In the genomic region with DNA sequence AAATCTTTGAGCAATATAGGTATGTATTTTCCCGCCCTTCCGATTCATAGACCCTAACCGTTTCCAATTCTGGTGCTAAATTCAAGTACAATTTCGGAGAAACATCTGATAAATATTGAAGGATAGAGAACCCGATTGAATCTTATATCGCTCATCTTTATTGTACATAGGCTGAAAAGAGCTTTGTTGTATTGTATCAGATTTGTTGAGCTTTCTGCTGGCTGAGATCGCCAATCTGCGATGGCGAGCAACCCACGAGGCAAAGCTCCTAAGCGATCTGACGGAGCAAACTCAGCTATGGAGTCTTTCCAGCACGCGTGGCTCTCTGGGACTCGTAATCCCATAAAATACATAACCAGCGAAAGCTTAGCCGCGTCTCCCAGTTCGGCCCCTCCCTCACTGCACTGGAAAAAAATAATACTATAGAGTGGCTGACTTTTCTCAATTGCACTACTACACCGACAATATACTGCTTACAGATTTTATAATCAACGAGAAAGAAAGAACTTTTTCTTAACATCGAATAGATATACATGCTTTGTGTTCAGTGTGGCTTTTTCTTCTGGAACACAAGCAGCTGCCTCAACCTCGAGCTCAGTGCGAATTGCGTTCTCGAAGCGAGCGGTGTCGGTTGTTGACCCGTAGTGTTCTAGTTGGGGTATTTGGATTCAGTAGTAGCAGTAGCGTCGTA, we compare ENCODE assay signal across 1 fruit fly cellular context.
TF ChIP-seq lines count a peak whose summit lies in the region.

No protein-coding gene starts in this region.

TF ChIP-seq in whole organism, embryonic, 481 proteins besides CTCF, POLR2A, EP300 and RAD21 (continued from another document and continues in another):
- TF ChIP-seq lov (optimal IDR thresholded peaks at IDR 0.05; lab: Kevin White, UChicago) (no peak), lov (GFP tag; IDR thresholded peaks at IDR 0.05; lab: Robert Waterston, UW) (no peak), CG17829 (tag; optimal IDR thresholded peaks at IDR 0.05; lab: Kevin White, UChicago) (peak; percentile 73), CG13296 (GFP tag; optimal IDR thresholded peaks at IDR 0.05; lab: Kevin White, UChicago) (peak; percentile 72), MBD-R2 (GFP tag; IDR thresholded peaks at IDR 0.05; lab: Robert Waterston, UW) (peak; percentile 81), CG11093 (GFP tag; IDR thresholded peaks at IDR 0.05; lab: Robert Waterston, UW) (peak; percentile 50; the same call in 2 of the 3 replicates), CG11696 (GFP tag; IDR thresholded peaks at IDR 0.05; lab: Robert Waterston, UW) (peak; percentile 70), dmrt11E (tag; optimal IDR thresholded peaks at IDR 0.05; lab: Kevin White, UChicago) (peak; percentile 23), trem (tag; optimal IDR thresholded peaks at IDR 0.05; lab: Kevin White, UChicago) (peak; percentile 26), CG2116 (GFP tag; optimal IDR thresholded peaks at IDR 0.05; lab: Kevin White, UChicago) (peak; percentile 36), CG11560 (tag; IDR thresholded peaks at IDR 0.05; lab: Robert Waterston, UW) (peak; percentile 80), CG6175 (GFP tag; IDR thresholded peaks at IDR 0.05; lab: Robert Waterston, UW) (peak; percentile 89), CG14667 (GFP tag; IDR thresholded peaks at IDR 0.05; lab: Robert Waterston, UW) (peak; percentile 71), CG4707 (GFP tag; optimal IDR thresholded peaks at IDR 0.05; lab: Kevin White, UChicago) (peak; percentile 51), Fer1 (GFP tag; optimal IDR thresholded peaks at IDR 0.05; lab: Kevin White, UChicago) (peak; percentile 88), phol (tag; optimal IDR thresholded peaks at IDR 0.05; lab: Kevin White, UChicago) (peak; percentile 61), CG6765 (GFP tag; optimal IDR thresholded peaks at IDR 0.05; lab: Kevin White, UChicago) (peak; percentile 30), PHDP (tag; optimal IDR thresholded peaks at IDR 0.05; lab: Kevin White, UChicago) (peak; percentile 87), Atf3 (GFP tag; optimal IDR thresholded peaks at IDR 0.05; lab: Kevin White, UChicago) (peak; percentile 63), eve (GFP tag; optimal IDR thresholded peaks at IDR 0.05; lab: Kevin White, UChicago) (no peak), CG8924 (tag; optimal IDR thresholded peaks at IDR 0.05; lab: Kevin White, UChicago) (peak; percentile 81), CG14441 (GFP tag; IDR thresholded peaks at IDR 0.05; lab: Robert Waterston, UW) (peak; percentile 81), corto (GFP tag; optimal IDR thresholded peaks at IDR 0.05; lab: Kevin White, UChicago) (peak; percentile 81), ranshi (GFP tag; IDR thresholded peaks at IDR 0.05; lab: Robert Waterston, UW) (peak; percentile 86), CG6272 (GFP tag; IDR thresholded peaks at IDR 0.05; lab: Robert Waterston, UW) (peak; percentile 48), CG7357 (GFP tag; IDR thresholded peaks at IDR 0.05; lab: Robert Waterston, UW) (peak; percentile 69; the same call in 2 of the 3 replicates), Myb (GFP tag; optimal IDR thresholded peaks at IDR 0.05; lab: Kevin White, UChicago) (peak; percentile 75), YL-1 (GFP tag; optimal IDR thresholded peaks at IDR 0.05; lab: Kevin White, UChicago) (no peak), Oaz (GFP tag; IDR thresholded peaks at IDR 0.05; lab: Robert Waterston, UW) (peak; percentile 59; the same call in 1 of the 2 replicates), CG9609 (GFP tag; optimal IDR thresholded peaks at IDR 0.05; lab: Kevin White, UChicago) (peak; percentile 75), Bdp1 (GFP tag; optimal IDR thresholded peaks at IDR 0.05; lab: Kevin White, UChicago) (peak; percentile 72), inv (GFP tag; IDR thresholded peaks at IDR 0.05; lab: Robert Waterston, UW; ENCODE audit: partially characterized antibody) (no peak), Fer2 (tag; optimal IDR thresholded peaks at IDR 0.05; lab: Kevin White, UChicago) (peak; percentile 55), CG2678 (tag; optimal IDR thresholded peaks at IDR 0.05; lab: Kevin White, UChicago) (peak; percentile 88), CG2712 (tag; optimal IDR thresholded peaks at IDR 0.05; lab: Kevin White, UChicago) (peak; percentile 79), CG18599 (GFP tag; optimal IDR thresholded peaks at IDR 0.05; lab: Kevin White, UChicago) (peak; percentile 96), tll (GFP tag; optimal IDR thresholded peaks at IDR 0.05; lab: Kevin White, UChicago) (no peak), so (GFP tag; IDR thresholded peaks at IDR 0.05; lab: Robert Waterston, UW) (peak; percentile 73; the same call in 1 of the 3 replicates), CG7987 (GFP tag; optimal IDR thresholded peaks at IDR 0.05; lab: Kevin White, UChicago) (peak; percentile 54), D (optimal IDR thresholded peaks at IDR 0.05; lab: Kevin White, UChicago) (no peak), D (GFP tag; optimal IDR thresholded peaks at IDR 0.05; lab: Kevin White, UChicago) (peak; percentile 32), bcd (GFP tag; optimal IDR thresholded peaks at IDR 0.05; lab: Kevin White, UChicago) (peak; percentile 83), CG1792 (GFP tag; optimal IDR thresholded peaks at IDR 0.05; lab: Kevin White, UChicago) (peak; percentile 87), CG30431 (GFP tag; optimal IDR thresholded peaks at IDR 0.05; lab: Kevin White, UChicago) (peak; percentile 45), GATAe (GFP tag; conservative IDR thresholded peaks at IDR 0.05; lab: Robert Waterston, UW) (no peak; the same call in 1 of the 2 replicates), fru (optimal IDR thresholded peaks at IDR 0.05; lab: Kevin White, UChicago) (no peak), CG18619 (GFP tag; optimal IDR thresholded peaks at IDR 0.05; lab: Kevin White, UChicago) (peak; percentile 83), Neu2 (GFP tag; optimal IDR thresholded peaks at IDR 0.05; lab: Kevin White, UChicago; ENCODE audit: borderline replicate concordance) (no peak), HLH54F (GFP tag; optimal IDR thresholded peaks at IDR 0.05; lab: Kevin White, UChicago) (peak; percentile 91), CG8944 (GFP tag; optimal IDR thresholded peaks at IDR 0.05; lab: Kevin White, UChicago) (peak; percentile 78), tup (GFP tag; optimal IDR thresholded peaks at IDR 0.05; lab: Kevin White, UChicago) (peak; percentile 81), Doc2 (GFP tag; IDR thresholded peaks at IDR 0.05; lab: Robert Waterston, UW) (peak; percentile 31; the same call in 1 of the 2 replicates), CG1603 (tag; optimal IDR thresholded peaks at IDR 0.05; lab: Kevin White, UChicago) (peak; percentile 75), NC2β (GFP tag; optimal IDR thresholded peaks at IDR 0.05; lab: Kevin White, UChicago) (peak; percentile 72), odd (GFP tag; optimal IDR thresholded peaks at IDR 0.05; lab: Kevin White, UChicago) (peak; percentile 54), CG34422 (GFP tag; IDR thresholded peaks at IDR 0.05; lab: Robert Waterston, UW) (peak; percentile 87), CG12391 (tag; optimal IDR thresholded peaks at IDR 0.05; lab: Kevin White, UChicago) (peak; percentile 82), CG8359 (GFP tag; optimal IDR thresholded peaks at IDR 0.05; lab: Kevin White, UChicago; ENCODE audit: borderline replicate concordance) (no peak), CG7372 (GFP tag; IDR thresholded peaks at IDR 0.05; lab: Robert Waterston, UW) (peak; percentile 78), gsb (GFP tag; IDR thresholded peaks at IDR 0.05; lab: Robert Waterston, UW) (peak; percentile 78), jumu (GFP tag; optimal IDR thresholded peaks at IDR 0.05; lab: Kevin White, UChicago) (peak; percentile 76), D19B (GFP tag; optimal IDR thresholded peaks at IDR 0.05; lab: Kevin White, UChicago) (peak; percentile 82), Sox100B (GFP tag; optimal IDR thresholded peaks at IDR 0.05; lab: Kevin White, UChicago) (peak; percentile 52), CG9215 (GFP tag; IDR thresholded peaks at IDR 0.05; lab: Robert Waterston, UW) (peak; percentile 86), MTF-1 (GFP tag; optimal IDR thresholded peaks at IDR 0.05; lab: Kevin White, UChicago; ENCODE audit: borderline replicate concordance) (peak; percentile 64), Mrtf (GFP tag; IDR thresholded peaks at IDR 0.05; lab: Robert Waterston, UW) (peak; percentile 80), usp (GFP tag; optimal IDR thresholded peaks at IDR 0.05; lab: Kevin White, UChicago) (no peak), sim (GFP tag; IDR thresholded peaks at IDR 0.05; lab: Robert Waterston, UW) (no peak), zf30C (GFP tag; optimal IDR thresholded peaks at IDR 0.05; lab: Kevin White, UChicago) (peak; percentile 78), CG7745 (tag; optimal IDR thresholded peaks at IDR 0.05; lab: Kevin White, UChicago) (no peak), crol (GFP tag; IDR thresholded peaks at IDR 0.05; lab: Robert Waterston, UW) (no peak), sna (GFP tag; IDR thresholded peaks at IDR 0.05; lab: Robert Waterston, UW; ENCODE audit: partially characterized antibody) (no peak), dm (GFP tag; optimal IDR thresholded peaks at IDR 0.05; lab: Kevin White, UChicago) (peak; percentile 73), CG10321 (GFP tag; IDR thresholded peaks at IDR 0.05; lab: Robert Waterston, UW) (peak; percentile 65), Dip3 (GFP tag; optimal IDR thresholded peaks at IDR 0.05; lab: Kevin White, UChicago) (peak; percentile 92), Nf-YC (tag; optimal IDR thresholded peaks at IDR 0.05; lab: Kevin White, UChicago) (peak; percentile 55), zfh2 (GFP tag; optimal IDR thresholded peaks at IDR 0.05; lab: Kevin White, UChicago) (peak; percentile 91), CG10565 (GFP tag; optimal IDR thresholded peaks at IDR 0.05; lab: Kevin White, UChicago) (no peak), CG17328 (GFP tag; IDR thresholded peaks at IDR 0.05; lab: Robert Waterston, UW) (peak; percentile 76), CG6683 (GFP tag; optimal IDR thresholded peaks at IDR 0.05; lab: Kevin White, UChicago) (peak; percentile 66), Opbp (GFP tag; IDR thresholded peaks at IDR 0.05; lab: Robert Waterston, UW; ENCODE audit: partially characterized antibody) (no peak), Elba2 (GFP tag; optimal IDR thresholded peaks at IDR 0.05; lab: Kevin White, UChicago) (no peak), CG15479 (GFP tag; optimal IDR thresholded peaks at IDR 0.05; lab: Kevin White, UChicago) (no peak), dmrt99B (tag; optimal IDR thresholded peaks at IDR 0.05; lab: Kevin White, UChicago) (peak; percentile 82), CG1529 (GFP tag; optimal IDR thresholded peaks at IDR 0.05; lab: Kevin White, UChicago) (peak; percentile 62), ash1 (GFP tag; optimal IDR thresholded peaks at IDR 0.05; lab: Kevin White, UChicago) (peak; percentile 68), Fer3 (tag; optimal IDR thresholded peaks at IDR 0.05; lab: Kevin White, UChicago) (peak; percentile 90), dpn (GFP tag; optimal IDR thresholded peaks at IDR 0.05; lab: Kevin White, UChicago) (peak; percentile 82 to 90), en (GFP tag; optimal IDR thresholded peaks at IDR 0.05; lab: Kevin White, UChicago) (no peak), CG31365 (tag; optimal IDR thresholded peaks at IDR 0.05; lab: Kevin White, UChicago) (peak; percentile 40), CG4328 (GFP tag; optimal IDR thresholded peaks at IDR 0.05; lab: Kevin White, UChicago) (no peak), lola (GFP tag; optimal IDR thresholded peaks at IDR 0.05; lab: Kevin White, UChicago) (peak in 1 of 3 experiments; percentile 36), H2.0 (GFP tag; IDR thresholded peaks at IDR 0.05; lab: Robert Waterston, UW) (peak; percentile 82), Ets97D (GFP tag; optimal IDR thresholded peaks at IDR 0.05; lab: Kevin White, UChicago) (peak; percentile 56), klu (GFP tag; IDR thresholded peaks at IDR 0.05; lab: Robert Waterston, UW) (peak; percentile 83), sc (optimal IDR thresholded peaks at IDR 0.05; lab: Kevin White, UChicago) (no peak), sc (GFP tag; optimal IDR thresholded peaks at IDR 0.05; lab: Kevin White, UChicago) (peak; percentile 20), CG16815 (GFP tag; optimal IDR thresholded peaks at IDR 0.05; lab: Kevin White, UChicago) (peak; percentile 67), emc (GFP tag; optimal IDR thresholded peaks at IDR 0.05; lab: Kevin White, UChicago) (peak; percentile 70), otp (GFP tag; IDR thresholded peaks at IDR 0.05; lab: Robert Waterston, UW) (peak; percentile 86), CG14860 (GFP tag; IDR thresholded peaks at IDR 0.05; lab: Robert Waterston, UW; ENCODE audit: partially characterized antibody) (no peak), Ravus (GFP tag; IDR thresholded peaks at IDR 0.05; lab: Robert Waterston, UW) (peak; percentile 70), Dbx (GFP tag; IDR thresholded peaks at IDR 0.05; lab: Robert Waterston, UW) (peak; percentile 96), CG6854 (GFP tag; optimal IDR thresholded peaks at IDR 0.05; lab: Kevin White, UChicago) (peak; percentile 70), ftz-f1 (GFP tag; optimal IDR thresholded peaks at IDR 0.05; lab: Kevin White, UChicago) (peak; percentile 83), CG7928 (GFP tag; optimal IDR thresholded peaks at IDR 0.05; lab: Kevin White, UChicago) (peak; percentile 60), bbx (GFP tag; IDR thresholded peaks at IDR 0.05; lab: Robert Waterston, UW; ENCODE audit: partially characterized antibody) (no peak), danr (GFP tag; IDR thresholded peaks at IDR 0.05; lab: Robert Waterston, UW) (peak; percentile 43; the same call in 1 of the 2 replicates), pros (GFP tag; optimal IDR thresholded peaks at IDR 0.05; lab: Kevin White, UChicago) (no peak), ac (GFP tag; optimal IDR thresholded peaks at IDR 0.05; lab: Kevin White, UChicago) (no peak), z (GFP tag; IDR thresholded peaks at IDR 0.05; lab: Robert Waterston, UW) (peak; percentile 44; the same call in 1 of the 3 replicates), CG13624 (GFP tag; optimal IDR thresholded peaks at IDR 0.05; lab: Kevin White, UChicago) (peak; percentile 95), CG5245 (GFP tag; optimal IDR thresholded peaks at IDR 0.05; lab: Kevin White, UChicago) (peak; percentile 68), CG10209 (GFP tag; optimal IDR thresholded peaks at IDR 0.05; lab: Kevin White, UChicago) (peak; percentile 80), Tbp (GFP tag; optimal IDR thresholded peaks at IDR 0.05; lab: Kevin White, UChicago) (no peak), Doc3 (GFP tag; IDR thresholded peaks at IDR 0.05; lab: Robert Waterston, UW; ENCODE audit: partially characterized antibody) (no peak), zen (tag; optimal IDR thresholded peaks at IDR 0.05; lab: Kevin White, UChicago) (peak; percentile 12), kay (GFP tag; optimal IDR thresholded peaks at IDR 0.05; lab: Kevin White, UChicago) (peak; percentile 67), toy (GFP tag; IDR thresholded peaks at IDR 0.05; lab: Robert Waterston, UW) (peak; percentile 83), CG1024 (GFP tag; IDR thresholded peaks at IDR 0.05; lab: Robert Waterston, UW) (peak; percentile 71; the same call in 1 of the 2 replicates), CG7963 (GFP tag; IDR thresholded peaks at IDR 0.05; lab: Robert Waterston, UW; ENCODE audit: partially characterized antibody) (no peak)
